Worm (Caenorhabditis elegans) whole organism, L3 larva: ENCODE measurements around the gene col-151.
A peak's percentile ranks its signal among the peaks of the same experiment; 100 is the strongest.

Experiments
- ZK546.5 ChIP-seq: sonication (generic microtip); optimal IDR thresholded peaks from 2 replicates; lab custom pipeline; 2017; ENCODE audit warnings: missing biosample characterization, missing genetic modification characterization
- ama-1 ChIP-seq: fragments of 150-350 bp; optimal IDR thresholded peaks from 2 replicates; lab custom pipeline; 2018
- ceh-82 ChIP-seq: fragments of 150-350 bp; optimal IDR thresholded peaks from 2 replicates; lab custom pipeline; 2014; ENCODE audit warnings: missing biosample characterization, missing genetic modification characterization
- egl-27 ChIP-seq: sonication (generic microtip); optimal IDR thresholded peaks from 4 replicates; lab custom pipeline; 2017; ENCODE audit warnings: missing biosample characterization, missing genetic modification reagents, missing genetic modification characterization
- elt-2 ChIP-seq: sonication (generic microtip); optimal IDR thresholded peaks from 2 replicates; lab custom pipeline; 2016; ENCODE audit warnings: missing genetic modification reagents, mild to moderate bottlenecking, missing genetic modification characterization, missing compliant biosample characterization
- lin-39 ChIP-seq: fragments of 150-350 bp; optimal IDR thresholded peaks from 2 replicates; lab custom pipeline; 2018; ENCODE audit warnings: missing biosample characterization, missing genetic modification reagents, missing genetic modification characterization
- nfya-1 ChIP-seq: sonication (generic microtip); optimal IDR thresholded peaks from 2 replicates; lab custom pipeline; 2017; ENCODE audit warnings: missing genetic modification characterization, mild to moderate bottlenecking, missing compliant biosample characterization, antibody characterized with exemption, moderate library complexity; ENCODE audit not compliant: insufficient read depth
- pha-4 ChIP-seq: fragments of 150-350 bp; optimal IDR thresholded peaks from 2 replicates; lab custom pipeline; 2014; ENCODE audit warnings: missing biosample characterization, missing genetic modification reagents, missing genetic modification characterization
- pqm-1 ChIP-seq: fragments of 150-350 bp; optimal IDR thresholded peaks from 2 replicates; lab custom pipeline; 2017; ENCODE audit warnings: missing biosample characterization, missing genetic modification characterization, inconsistent platforms
- skn-1 ChIP-seq: fragments of 150-350 bp; optimal IDR thresholded peaks from 2 replicates; lab custom pipeline; 2014; ENCODE audit warnings: missing biosample characterization, missing genetic modification characterization
- unc-39 ChIP-seq: sonication (generic microtip); optimal IDR thresholded peaks from 4 replicates; lab custom pipeline; 2017; ENCODE audit warnings: missing biosample characterization, missing genetic modification characterization
- unc-62 ChIP-seq: fragments of 150-350 bp; sonication (generic microtip); optimal IDR thresholded peaks from 4 replicates; lab custom pipeline; 2014; ENCODE audit warnings: missing biosample characterization, missing genetic modification reagents, missing genetic modification characterization
- zag-1 ChIP-seq: fragments of 150-350 bp; optimal IDR thresholded peaks from 2 replicates; lab custom pipeline; 2014; ENCODE audit warnings: missing biosample characterization, missing genetic modification characterization

DNA sequence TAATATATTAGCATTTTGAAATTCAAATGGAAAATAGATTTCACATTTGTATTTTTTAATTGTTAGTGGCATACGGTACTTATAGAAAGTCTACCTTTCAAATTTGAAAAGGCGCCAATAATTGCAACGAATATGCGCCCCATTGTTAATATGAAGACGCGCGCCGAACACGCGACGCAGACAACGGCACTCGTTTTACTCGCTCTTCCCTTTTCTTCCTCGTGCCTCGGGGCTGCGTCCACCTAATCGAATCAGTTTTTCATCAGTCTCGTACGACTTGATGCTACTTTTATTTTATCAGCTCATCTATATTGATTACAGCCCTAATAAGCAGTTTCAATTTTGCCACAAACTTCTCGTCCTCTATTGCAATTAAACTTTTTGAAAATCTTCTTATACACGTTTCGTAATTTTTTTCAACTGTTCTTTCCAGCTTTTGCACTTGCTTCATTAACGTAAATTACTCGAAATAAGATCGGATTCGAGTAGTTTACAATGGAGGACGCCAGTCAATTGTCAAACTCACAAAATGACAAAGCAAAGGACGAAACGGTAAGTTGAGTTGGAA, 33.1 kb downstream of the col-151 start, which contains the start of gene cash-1:
- TF ChIP-seq ZK546.5 (tag; lab: Kevin White, UChicago) (no peak), zag-1 (tag; lab: Kevin White, UChicago) (no peak), elt-2 (peak; percentile 77), ceh-82 (tag; lab: Kevin White, UChicago) (no peak), pqm-1 (tag; lab: Kevin White, UChicago) (peak; percentile 60), skn-1 (peak; percentile 38), lin-39 (tag; lab: Kevin White, UChicago) (peak; percentile 80), nfya-1 (tag; lab: Kevin White, UChicago) (peak; percentile 74), egl-27 (tag; lab: Kevin White, UChicago) (no peak), unc-62 (GFP tag; lab: Kevin White, UChicago) (no peak), unc-39 (tag; lab: Kevin White, UChicago) (no peak), pha-4 (tag; lab: Kevin White, UChicago) (peak; percentile 87), ama-1 (lab: Kevin White, UChicago) (no peak)
